Worm (Caenorhabditis elegans) whole organism, young adult: ENCODE data around the gene nhr-241.

Source experiments
- B0261.1 ChIP-seq: sonication (generic microtip); optimal IDR thresholded peaks from 2 replicates; lab custom pipeline; 2016; ENCODE audit warnings: mild to moderate bottlenecking, missing genetic modification characterization, moderate library complexity, missing compliant biosample characterization
- attf-3 ChIP-seq: fragments of 200-800 bp; sonication (Bioruptor generic); conservative IDR thresholded peaks from 2 replicates; pipeline ENCODE4 v1.3.6; 2022; ENCODE audit warnings: missing genetic modification reagents, missing genetic modification characterization, missing compliant biosample characterization
- unc-130 ChIP-seq: sonication (generic microtip); optimal IDR thresholded peaks from 2 replicates; lab custom pipeline; 2016; ENCODE audit warnings: missing genetic modification reagents, missing genetic modification characterization, missing compliant biosample characterization

- no peak for TF ChIP-seq unc-130 (GFP tag; lab: Kevin White, UChicago)
- no peak for TF ChIP-seq attf-3 (GFP tag; lab: Robert Waterston, UW)
- no peak for TF ChIP-seq B0261.1 (tag; lab: Kevin White, UChicago)
Measured at ce11 chrV:18734381-18734780, 35.1 kb downstream of the nhr-241 start, which contains the start of gene scl-20.
